Worm (Caenorhabditis elegans) whole organism, L3 larva: ENCODE results near the gene tph-1.

Experiments
- nhr-11 ChIP-seq: fragments of 150-350 bp; optimal IDR thresholded peaks from 2 replicates; lab custom pipeline; 2014; ENCODE audit warnings: missing biosample characterization, missing genetic modification characterization
- nhr-12 ChIP-seq: fragments of 150-350 bp; optimal IDR thresholded peaks from 2 replicates; lab custom pipeline; 2014; ENCODE audit warnings: missing biosample characterization, missing genetic modification characterization

DNA sequence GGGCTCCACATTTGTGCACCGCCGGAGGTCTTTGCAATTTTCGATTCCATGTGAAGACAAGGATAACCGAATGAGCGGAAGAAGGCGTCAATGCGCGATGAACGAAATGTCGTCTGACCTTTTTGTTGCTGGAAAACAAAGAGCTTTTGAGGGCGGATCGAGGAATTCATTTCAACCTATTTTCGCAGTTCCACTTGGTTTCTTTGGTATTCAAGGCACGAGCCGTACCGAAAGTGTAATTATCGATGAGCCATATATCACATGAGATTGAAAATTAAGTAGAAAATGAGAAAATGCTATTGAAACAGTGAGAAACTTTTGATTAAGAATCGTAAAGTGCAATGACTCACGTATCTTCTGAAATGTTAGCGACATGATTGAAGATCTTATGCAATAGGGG is 29.9 kb upstream of the tph-1 start, which contains the start of gene glb-9:
- TF ChIP-seq nhr-11 (no peak), nhr-12 (no peak)
